Fruit fly (Drosophila melanogaster) whole organism: ENCODE results near the gene CG44044.

Experiments used
- CG8478 ChIP-seq: fragments of >200 bp; optimal IDR thresholded peaks from 2 replicates; lab custom pipeline; 2018; ENCODE audit warnings: inconsistent platforms
- Dll ChIP-seq: fragments of >200 bp; optimal IDR thresholded peaks from 2 replicates; lab custom pipeline; 2017
- EcR ChIP-seq, 2 experiments: fragments of >200 bp; optimal IDR thresholded peaks; 2 replicates each; lab custom pipeline; 2017; ENCODE audit warnings: missing biosample characterization in 2 of 2, missing genetic modification characterization in 2 of 2, missing genetic modification reagents in 2 of 2
- pan ChIP-seq: fragments of >200 bp; optimal IDR thresholded peaks from 2 replicates; lab custom pipeline; 2017
- psq ChIP-seq: fragments of >200 bp; optimal IDR thresholded peaks from 2 replicates; lab custom pipeline; 2017
- usp ChIP-seq: fragments of >200 bp; optimal IDR thresholded peaks from 2 replicates; lab custom pipeline; 2017; ENCODE audit warnings: missing biosample characterization, missing genetic modification characterization, mixed read lengths

Gene CG44044

dm6 chr3R:16321538-16321937 is at the start of gene CG44044:
TSS of gene CG44044 (plus strand) at chr3R:16321838.
- TF ChIP-seq CG8478 (lab: Kevin White, UChicago) (no peak), psq (no peak), usp (GFP tag; lab: Kevin White, UChicago) (no peak), pan (lab: Kevin White, UChicago) (no peak), EcR (GFP tag; optimal IDR thresholded peaks at IDR 0.05; lab: Kevin White, UChicago) (no peak), Dll (no peak)

dm6 chr3R:16272185-16272584 is 49.5 kb upstream of the CG44044 start, which contains the start of the genes Mat89Ba and gish:
TSS of gene Mat89Ba (minus strand) at chr3R:16272415.
TSS of gene gish (plus strand) at chr3R:16272452.
- TF ChIP-seq pan (lab: Kevin White, UChicago) (no peak), EcR (GFP tag; optimal IDR thresholded peaks at IDR 0.05; lab: Kevin White, UChicago) (no peak), psq (no peak), CG8478 (lab: Kevin White, UChicago) (no peak), Dll (no peak), usp (GFP tag; lab: Kevin White, UChicago) (no peak)

dm6 chr3R:16272754-16273502 is 48.7 kb upstream of the CG44044 start:
- TF ChIP-seq CG8478 (lab: Kevin White, UChicago) (no peak), psq (no peak), usp (GFP tag; lab: Kevin White, UChicago) (no peak), Dll (no peak)

dm6 chr3R:16273503-16274131 is 48.0 kb upstream of the CG44044 start:
- TF ChIP-seq usp (GFP tag; lab: Kevin White, UChicago) (no peak), pan (lab: Kevin White, UChicago) (no peak), EcR (GFP tag; optimal IDR thresholded peaks at IDR 0.05; lab: Kevin White, UChicago) (no peak), psq (no peak), Dll (no peak), CG8478 (lab: Kevin White, UChicago) (no peak)

dm6 chr3R:16274534-16274933 is 47.1 kb upstream of the CG44044 start:
- no peak for TF ChIP-seq psq
- TF ChIP-seq EcR (GFP tag; optimal IDR thresholded peaks at IDR 0.05; lab: Kevin White, UChicago) = no peak
- TF ChIP-seq usp (GFP tag; lab: Kevin White, UChicago) = no peak
- no peak for TF ChIP-seq Dll
- TF ChIP-seq CG8478 (lab: Kevin White, UChicago) = no peak
- TF ChIP-seq pan (lab: Kevin White, UChicago) = no peak

- TF ChIP-seq CG8478 (lab: Kevin White, UChicago) (no peak), EcR (GFP tag; optimal IDR thresholded peaks at IDR 0.05; lab: Kevin White, UChicago) (no peak), pan (lab: Kevin White, UChicago) (no peak), psq (no peak), Dll (no peak), usp (GFP tag; lab: Kevin White, UChicago) (no peak)
Observed at dm6 chr3R:16275329-16275728, 46.3 kb upstream of the CG44044 start.

- TF ChIP-seq EcR (GFP tag; optimal IDR thresholded peaks at IDR 0.05; lab: Kevin White, UChicago) (no peak), usp (GFP tag; lab: Kevin White, UChicago) (no peak), pan (lab: Kevin White, UChicago) (no peak), CG8478 (lab: Kevin White, UChicago) (no peak), psq (no peak)
Observed at dm6 chr3R:16275890-16276619, 45.6 kb upstream of the CG44044 start.

- TF ChIP-seq Dll (no peak), CG8478 (lab: Kevin White, UChicago) (no peak), pan (lab: Kevin White, UChicago) (no peak), usp (GFP tag; lab: Kevin White, UChicago) (no peak), psq (no peak), EcR (GFP tag; optimal IDR thresholded peaks at IDR 0.05; lab: Kevin White, UChicago) (no peak)
Observed at dm6 chr3R:16276992-16277391, 44.6 kb upstream of the CG44044 start.

dm6 chr3R:16277543-16277942 is 44.1 kb upstream of the CG44044 start:
- TF ChIP-seq usp (GFP tag; lab: Kevin White, UChicago) = no peak

dm6 chr3R:16279382-16279932 is 42.2 kb upstream of the CG44044 start:
- TF ChIP-seq psq = no peak
- TF ChIP-seq CG8478 (lab: Kevin White, UChicago) = no peak
- no peak for TF ChIP-seq Dll
- TF ChIP-seq pan (lab: Kevin White, UChicago) = no peak
- TF ChIP-seq usp (GFP tag; lab: Kevin White, UChicago) = no peak
- TF ChIP-seq EcR (GFP tag; optimal IDR thresholded peaks at IDR 0.05; lab: Kevin White, UChicago) = no peak

dm6 chr3R:16280003-16280998 is 41.3 kb upstream of the CG44044 start:
- TF ChIP-seq EcR (GFP tag; optimal IDR thresholded peaks at IDR 0.05; lab: Kevin White, UChicago) = peak in 1 of 2 experiments; percentile 69
- TF ChIP-seq psq = no peak
- no peak for TF ChIP-seq CG8478 (lab: Kevin White, UChicago)
- TF ChIP-seq Dll = no peak
- peak; percentile 56 for TF ChIP-seq pan (lab: Kevin White, UChicago)
- TF ChIP-seq usp (GFP tag; lab: Kevin White, UChicago) = no peak
